Worm (Caenorhabditis elegans): Measurements from ENCODE around the gene F16G10.5.

The F16G10.5 gene

ce11 chrII:2328963-2329442 is 38.1 kb upstream of the F16G10.5 start, which contains the start of the genes ZK1240.8 and ZK1240.1:
Gene ZK1240.8 (minus strand): TSS chrII:2329063.
Gene ZK1240.1 (plus strand): TSS chrII:2329392.
- TF ChIP-seq nhr-129 (tag; optimal IDR thresholded peaks at IDR 0.05) (no peak), unc-55 (GFP tag; optimal IDR thresholded peaks at IDR 0.05) (no peak), nhr-11 (tag; optimal IDR thresholded peaks at IDR 0.05) (no peak), fos-1 (tag; optimal IDR thresholded peaks at IDR 0.05) (no peak), unc-39 (tag; optimal IDR thresholded peaks at IDR 0.05) (no peak), peb-1 (tag; optimal IDR thresholded peaks at IDR 0.05) (no peak), Y55F3AM.14 (GFP tag; optimal IDR thresholded peaks at IDR 0.05) (no peak), aly-2 (tag; optimal IDR thresholded peaks at IDR 0.05) (no peak), C34F6.9 (tag; optimal IDR thresholded peaks at IDR 0.05) (no peak), ama-1 (optimal IDR thresholded peaks at IDR 0.05) (no peak), sma-3 (GFP tag; optimal IDR thresholded peaks at IDR 0.05) (no peak)

ce11 chrII:2330462-2330861 is 36.7 kb upstream of the F16G10.5 start:
- no peak for TF ChIP-seq blmp-1 (tag; optimal IDR thresholded peaks at IDR 0.05; ENCODE audit: insufficient read depth)
- TF ChIP-seq lin-13 (GFP tag; optimal IDR thresholded peaks at IDR 0.05): no peak
- no peak for TF ChIP-seq C34F6.9 (tag; optimal IDR thresholded peaks at IDR 0.05)
- TF ChIP-seq F13H6.1 (tag; optimal IDR thresholded peaks at IDR 0.05): no peak
- TF ChIP-seq sem-4 (tag; optimal IDR thresholded peaks at IDR 0.05): no peak
- TF ChIP-seq elt-1 (tag; optimal IDR thresholded peaks at IDR 0.05): no peak
- TF ChIP-seq nhr-23 (tag; optimal IDR thresholded peaks at IDR 0.05): no peak
- TF ChIP-seq dmd-4 (tag; optimal IDR thresholded peaks at IDR 0.05): no peak
- no peak for TF ChIP-seq nhr-11 (tag; optimal IDR thresholded peaks at IDR 0.05)

ce11 chrII:2332220-2332619 is 34.9 kb upstream of the F16G10.5 start, which contains the start of gene F43C11.8:
Gene F43C11.8 (plus strand): TSS chrII:2332520.
- TF ChIP-seq gmeb-1 (tag; optimal IDR thresholded peaks at IDR 0.05) (no peak), fos-1 (tag; optimal IDR thresholded peaks at IDR 0.05) (peak; percentile 1)

DNA sequence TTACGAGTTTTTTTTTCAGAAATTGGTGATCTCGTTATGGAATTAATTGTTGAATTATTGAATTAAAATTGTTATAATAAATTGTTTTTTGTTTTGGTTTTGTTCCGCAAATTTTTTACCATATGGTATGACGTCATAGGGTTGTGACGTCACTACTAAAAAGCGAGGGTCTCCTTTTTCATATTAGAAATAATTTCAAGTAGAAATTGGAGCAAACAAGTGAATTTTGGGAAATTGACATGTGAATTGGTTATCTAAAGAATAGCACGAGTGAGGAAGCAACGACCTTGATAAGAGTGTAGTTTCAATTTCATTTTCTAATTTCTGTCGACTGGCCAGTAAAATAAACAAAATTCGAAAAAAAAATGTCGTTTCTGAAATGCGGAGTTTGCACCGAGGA is 31.5 kb upstream of the F16G10.5 start, which contains the start of gene F43C11.7:
Gene F43C11.7 (plus strand): TSS at position 326 of the 400 bp plus-strand sequence.
- TF ChIP-seq blmp-1 (tag; optimal IDR thresholded peaks at IDR 0.05; ENCODE audit: insufficient read depth) (no peak), mab-5 (tag; optimal IDR thresholded peaks at IDR 0.05) (no peak), sma-3 (GFP tag; optimal IDR thresholded peaks at IDR 0.05) (no peak), gmeb-1 (tag; optimal IDR thresholded peaks at IDR 0.05) (peak; percentile 26), fos-1 (tag; optimal IDR thresholded peaks at IDR 0.05) (peak; percentile 60)

DNA sequence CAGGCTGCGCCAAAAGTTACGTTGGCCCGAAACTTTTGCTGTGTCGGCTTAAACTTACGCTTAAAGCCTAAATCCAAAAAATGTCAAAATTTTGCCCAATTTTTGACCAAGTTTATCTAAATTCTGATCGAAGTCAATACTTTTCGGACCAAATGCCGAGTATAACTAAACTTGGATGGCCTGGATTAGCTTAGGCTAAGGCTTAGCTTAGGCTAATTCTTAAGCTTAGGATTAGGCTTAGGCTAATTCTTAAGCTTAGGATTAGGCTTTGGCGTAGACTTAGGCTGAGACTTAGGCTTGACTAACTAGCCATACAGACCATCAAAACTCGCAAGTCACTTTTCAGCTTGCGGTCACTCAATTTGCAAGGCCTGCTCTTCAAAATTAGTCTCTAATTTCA is 30.9 kb upstream of the F16G10.5 start:
- TF ChIP-seq lin-39 (tag; optimal IDR thresholded peaks at IDR 0.05): no peak
- TF ChIP-seq nhr-77 (tag; optimal IDR thresholded peaks at IDR 0.05): no peak
- TF ChIP-seq mbf-1 (tag; optimal IDR thresholded peaks at IDR 0.05): no peak
- TF ChIP-seq C34F6.9 (tag; optimal IDR thresholded peaks at IDR 0.05): no peak
- TF ChIP-seq ZK546.5 (tag; optimal IDR thresholded peaks at IDR 0.05): no peak
- TF ChIP-seq nhr-129 (tag; optimal IDR thresholded peaks at IDR 0.05): no peak
- TF ChIP-seq sem-4 (tag; optimal IDR thresholded peaks at IDR 0.05): no peak
- TF ChIP-seq lin-11 (tag; optimal IDR thresholded peaks at IDR 0.05): no peak
- no peak for TF ChIP-seq ceh-16 (tag; optimal IDR thresholded peaks at IDR 0.05)
- TF ChIP-seq lsy-2 (tag; optimal IDR thresholded peaks at IDR 0.05): no peak
- no peak for TF ChIP-seq nhr-11 (tag; optimal IDR thresholded peaks at IDR 0.05)
- TF ChIP-seq Y55F3AM.14 (GFP tag; optimal IDR thresholded peaks at IDR 0.05): no peak

ce11 chrII:2340974-2341373 is 26.1 kb upstream of the F16G10.5 start:
- TF ChIP-seq unc-55 (GFP tag; optimal IDR thresholded peaks at IDR 0.05) (peak; percentile 26), mab-5 (tag; optimal IDR thresholded peaks at IDR 0.05) (no peak), lsy-2 (tag; optimal IDR thresholded peaks at IDR 0.05) (peak in 1 of 2 experiments; percentile 38), crh-2 (tag; optimal IDR thresholded peaks at IDR 0.05) (peak; percentile 14), mbf-1 (tag; optimal IDR thresholded peaks at IDR 0.05) (no peak)

ce11 chrII:2341515-2341914 is 25.6 kb upstream of the F16G10.5 start, which contains the start of gene enri-1:
Gene enri-1 (minus strand): TSS chrII:2341615.
- TF ChIP-seq ztf-4 (tag; optimal IDR thresholded peaks at IDR 0.05) (no peak), ztf-1 (GFP tag; conservative IDR thresholded peaks at IDR 0.05) (no peak), nhr-21 (tag; optimal IDR thresholded peaks at IDR 0.05) (no peak), lin-39 (tag; optimal IDR thresholded peaks at IDR 0.05) (no peak), skn-1 (tag; optimal IDR thresholded peaks at IDR 0.05) (no peak), R02D3.7 (tag; optimal IDR thresholded peaks at IDR 0.05) (no peak), mab-5 (tag; optimal IDR thresholded peaks at IDR 0.05) (no peak), lsy-2 (tag; optimal IDR thresholded peaks at IDR 0.05) (no peak), gmeb-1 (tag; optimal IDR thresholded peaks at IDR 0.05) (no peak), nhr-10 (tag; optimal IDR thresholded peaks at IDR 0.05) (no peak), sma-9 (GFP tag; optimal IDR thresholded peaks at IDR 0.05) (no peak), sma-9 (tag; optimal IDR thresholded peaks at IDR 0.05) (no peak), ztf-11 (tag; optimal IDR thresholded peaks at IDR 0.05) (no peak), crh-2 (tag; optimal IDR thresholded peaks at IDR 0.05) (no peak), ceh-16 (tag; optimal IDR thresholded peaks at IDR 0.05) (no peak), lin-13 (GFP tag; optimal IDR thresholded peaks at IDR 0.05) (no peak), snpc-4 (tag; optimal IDR thresholded peaks at IDR 0.05) (no peak), ceh-82 (tag; optimal IDR thresholded peaks at IDR 0.05) (no peak)

Measured in whole organism, L2 larva.